Fruit fly (Drosophila melanogaster) whole organism, prepupa: Measurements from ENCODE around the gene CG5250.

ENCODE experiments used
- Blimp-1 ChIP-seq: fragments of 200-800 bp; sonication (Bioruptor generic); optimal IDR thresholded peaks from 3 replicates; lab custom pipeline; 2017; ENCODE audit warnings: missing biosample characterization, missing genetic modification characterization, mild to moderate bottlenecking, moderate library complexity, missing genetic modification reagents
- CG10631 ChIP-seq: fragments of 200-800 bp; sonication (Bioruptor generic); optimal IDR thresholded peaks from 2 replicates; lab custom pipeline; 2016; ENCODE audit warnings: missing biosample characterization, missing genetic modification characterization
- CG10669 ChIP-seq: fragments of 200-800 bp; sonication (Bioruptor generic); optimal IDR thresholded peaks from 3 replicates; lab custom pipeline; 2018; ENCODE audit warnings: missing biosample characterization, mild to moderate bottlenecking, missing genetic modification characterization, moderate library complexity
- CG11762 ChIP-seq: fragments of 200-800 bp; sonication (Bioruptor generic); optimal IDR thresholded peaks from 3 replicates; lab custom pipeline; 2016; ENCODE audit warnings: missing biosample characterization, missing genetic modification characterization; ENCODE audit not compliant: insufficient read depth
- CG11902 ChIP-seq: fragments of 200-800 bp; sonication (Bioruptor generic); optimal IDR thresholded peaks from 3 replicates; lab custom pipeline; 2016; ENCODE audit warnings: missing biosample characterization, missing genetic modification characterization
- CG15336 ChIP-seq: fragments of 200-800 bp; sonication (Bioruptor generic); IDR thresholded peaks from 2 replicates; pipeline ENCODE4 v1.3.6; 2022; ENCODE audit warnings: missing biosample characterization, missing genetic modification characterization
- CG1621 ChIP-seq: fragments of 200-800 bp; sonication (Bioruptor generic); optimal IDR thresholded peaks from 3 replicates; lab custom pipeline; 2018; ENCODE audit warnings: missing biosample characterization, mild to moderate bottlenecking, missing genetic modification characterization
- CG16779 ChIP-seq: fragments of 200-800 bp; sonication (Bioruptor generic); optimal IDR thresholded peaks from 3 replicates; lab custom pipeline; 2017; ENCODE audit warnings: missing biosample characterization, mild to moderate bottlenecking, missing genetic modification characterization
- CG3032 ChIP-seq: fragments of 200-800 bp; optimal IDR thresholded peaks from 2 replicates; lab custom pipeline; 2019; ENCODE audit warnings: missing biosample characterization, mild to moderate bottlenecking, missing genetic modification characterization, moderate library complexity
- CG31627 ChIP-seq: fragments of 200-800 bp; sonication (Bioruptor generic); optimal IDR thresholded peaks from 3 replicates; lab custom pipeline; 2016; ENCODE audit warnings: missing biosample characterization, missing genetic modification characterization
- CG32006 ChIP-seq: fragments of 200-800 bp; sonication (Bioruptor generic); optimal IDR thresholded peaks from 3 replicates; lab custom pipeline; 2017; ENCODE audit warnings: missing biosample characterization, mild to moderate bottlenecking, missing genetic modification characterization
- CG34406 ChIP-seq: fragments of 200-800 bp; sonication (Bioruptor generic); optimal IDR thresholded peaks from 3 replicates; lab custom pipeline; 2016; ENCODE audit warnings: missing biosample characterization, missing genetic modification characterization
- CG3919 ChIP-seq: fragments of 200-800 bp; sonication (Bioruptor generic); optimal IDR thresholded peaks from 3 replicates; lab custom pipeline; 2016; ENCODE audit warnings: missing biosample characterization, missing genetic modification characterization
- CG4318 ChIP-seq: fragments of 200-800 bp; sonication (Bioruptor generic); optimal IDR thresholded peaks from 3 replicates; lab custom pipeline; 2017; ENCODE audit warnings: missing biosample characterization, mild to moderate bottlenecking, missing genetic modification characterization
- CG6163 ChIP-seq: fragments of 200-800 bp; sonication (Bioruptor generic); IDR thresholded peaks from 3 replicates; pipeline ENCODE4 v1.3.6; 2022; ENCODE audit warnings: missing biosample characterization, missing genetic modification characterization
- CG6792 ChIP-seq: fragments of 200-800 bp; sonication (Bioruptor generic); optimal IDR thresholded peaks from 3 replicates; lab custom pipeline; 2016; ENCODE audit warnings: missing biosample characterization, missing genetic modification characterization
- CG7368 ChIP-seq: fragments of 200-800 bp; sonication (Bioruptor generic); optimal IDR thresholded peaks from 3 replicates; lab custom pipeline; 2016; ENCODE audit warnings: missing biosample characterization, missing genetic modification characterization
- CG8119 ChIP-seq: fragments of 200-800 bp; sonication (Bioruptor generic); IDR thresholded peaks from 3 replicates; pipeline ENCODE4 v1.3.6; 2022; ENCODE audit warnings: missing biosample characterization, missing genetic modification characterization
- CG8632 ChIP-seq: fragments of 200-800 bp; sonication (Bioruptor generic); optimal IDR thresholded peaks from 3 replicates; lab custom pipeline; 2016; ENCODE audit warnings: missing biosample characterization, missing genetic modification characterization
- CG9139 ChIP-seq: fragments of 200-800 bp; sonication (Bioruptor generic); optimal IDR thresholded peaks from 3 replicates; lab custom pipeline; 2017; ENCODE audit warnings: missing biosample characterization, mild to moderate bottlenecking, missing genetic modification characterization
- Eip75B ChIP-seq: fragments of 200-800 bp; sonication (Bioruptor generic); optimal IDR thresholded peaks from 3 replicates; lab custom pipeline; 2016; ENCODE audit warnings: missing biosample characterization, missing genetic modification characterization
- Eip78C ChIP-seq: fragments of 200-800 bp; sonication (Bioruptor generic); peaks from one replicate; lab custom pipeline; 2016; ENCODE audit warnings: missing biosample characterization, missing genetic modification characterization
- Eip93F ChIP-seq: fragments of 200-800 bp; sonication (Bioruptor generic); optimal IDR thresholded peaks from 2 replicates; lab custom pipeline; 2016; ENCODE audit warnings: missing biosample characterization, mild to moderate bottlenecking, missing genetic modification characterization
- Ets96B ChIP-seq: fragments of 200-800 bp; optimal IDR thresholded peaks from 2 replicates; lab custom pipeline; 2019; ENCODE audit warnings: missing biosample characterization, mild to moderate bottlenecking, missing genetic modification characterization, moderate library complexity
- Gug ChIP-seq: fragments of 200-800 bp; sonication (Bioruptor generic); IDR thresholded peaks from 2 replicates; pipeline ENCODE4 v1.3.6; 2022; ENCODE audit warnings: missing biosample characterization, missing genetic modification characterization
- Hr38 ChIP-seq: sonication (Bioruptor generic); optimal IDR thresholded peaks from 2 replicates; lab custom pipeline; 2016; ENCODE audit warnings: missing biosample characterization, missing genetic modification characterization
- Hr39 ChIP-seq: fragments of 200-800 bp; sonication (Bioruptor generic); optimal IDR thresholded peaks from 2 replicates; lab custom pipeline; 2016; ENCODE audit warnings: missing biosample characterization, missing genetic modification characterization
- Hr4 ChIP-seq: fragments of 200-800 bp; sonication (Bioruptor generic); optimal IDR thresholded peaks from 3 replicates; lab custom pipeline; 2016; ENCODE audit warnings: missing biosample characterization, missing genetic modification characterization
- Lpt ChIP-seq: fragments of 200-800 bp; sonication (Bioruptor generic); optimal IDR thresholded peaks from 3 replicates; lab custom pipeline; 2016; ENCODE audit warnings: missing biosample characterization, missing genetic modification characterization
- OdsH ChIP-seq: fragments of 200-800 bp; sonication (Bioruptor generic); optimal IDR thresholded peaks from 3 replicates; lab custom pipeline; 2016; ENCODE audit warnings: missing biosample characterization, missing genetic modification characterization
- Sox102F ChIP-seq: fragments of 200-800 bp; sonication (Bioruptor generic); optimal IDR thresholded peaks from 2 replicates; lab custom pipeline; 2016; ENCODE audit warnings: missing biosample characterization, mild to moderate bottlenecking, missing genetic modification characterization
- Sox14 ChIP-seq: fragments of 200-800 bp; sonication (Bioruptor generic); optimal IDR thresholded peaks from 3 replicates; lab custom pipeline; 2016; ENCODE audit warnings: missing biosample characterization, missing genetic modification characterization
- Sox15 ChIP-seq: fragments of 200-800 bp; sonication (Bioruptor generic); optimal IDR thresholded peaks from 3 replicates; lab custom pipeline; 2016; ENCODE audit warnings: missing biosample characterization, missing genetic modification characterization
- achi ChIP-seq: fragments of 200-800 bp; sonication (Bioruptor generic); optimal IDR thresholded peaks from 3 replicates; lab custom pipeline; 2016; ENCODE audit warnings: missing biosample characterization, missing genetic modification characterization
- cyc ChIP-seq: fragments of 200-800 bp; sonication (Bioruptor generic); optimal IDR thresholded peaks from 3 replicates; lab custom pipeline; 2016; ENCODE audit warnings: missing biosample characterization, missing genetic modification characterization
- dac ChIP-seq: fragments of 200-800 bp; sonication (Bioruptor generic); optimal IDR thresholded peaks from 2 replicates; lab custom pipeline; 2017; ENCODE audit warnings: missing biosample characterization, mild to moderate bottlenecking, missing genetic modification characterization
- dsx ChIP-seq: fragments of 200-800 bp; optimal IDR thresholded peaks from 3 replicates; lab custom pipeline; 2019; ENCODE audit warnings: missing biosample characterization, mild to moderate bottlenecking, missing genetic modification characterization, moderate library complexity; ENCODE audit not compliant: poor library complexity, severe bottlenecking
- eg ChIP-seq: fragments of 200-800 bp; sonication (Bioruptor generic); IDR thresholded peaks from 3 replicates; pipeline ENCODE4 v1.3.6; 2022; ENCODE audit warnings: missing biosample characterization, missing genetic modification characterization
- esn ChIP-seq: fragments of 200-800 bp; sonication (Bioruptor generic); optimal IDR thresholded peaks from 2 replicates; lab custom pipeline; 2016; ENCODE audit warnings: missing biosample characterization, mild to moderate bottlenecking, missing genetic modification characterization, moderate library complexity
- fd59A ChIP-seq: fragments of 200-800 bp; sonication (Bioruptor generic); optimal IDR thresholded peaks from 2 replicates; lab custom pipeline; 2017; ENCODE audit warnings: missing biosample characterization, mild to moderate bottlenecking, missing genetic modification characterization, missing genetic modification reagents
- fd85E ChIP-seq: fragments of 200-800 bp; sonication (Bioruptor generic); optimal IDR thresholded peaks from 3 replicates; lab custom pipeline; 2016; ENCODE audit warnings: missing biosample characterization, missing genetic modification characterization
- fkh ChIP-seq: fragments of 200-800 bp; sonication (Bioruptor generic); optimal IDR thresholded peaks from 3 replicates; lab custom pipeline; 2017; ENCODE audit warnings: missing biosample characterization, mild to moderate bottlenecking, missing genetic modification characterization, moderate library complexity
- net ChIP-seq: fragments of 200-800 bp; sonication (Bioruptor generic); optimal IDR thresholded peaks from 3 replicates; lab custom pipeline; 2016; ENCODE audit warnings: missing biosample characterization, missing genetic modification characterization
- pdm3 ChIP-seq: fragments of 200-800 bp; sonication (Bioruptor generic); optimal IDR thresholded peaks from 3 replicates; lab custom pipeline; 2016; ENCODE audit warnings: missing biosample characterization, missing genetic modification characterization
- salr ChIP-seq, 2 experiments: fragments of 200-800 bp; sonication (Bioruptor generic); optimal IDR thresholded peaks; 3 replicates each; lab custom pipeline; 2016 to 2018; ENCODE audit warnings: missing biosample characterization in 2 of 2, missing genetic modification characterization in 2 of 2, mild to moderate bottlenecking in 1 of 2
- ss ChIP-seq, 2 experiments: fragments of 200-800 bp; sonication (Bioruptor generic); optimal IDR thresholded peaks; 2 replicates in 1 of 2; 3 replicates in 1 of 2; lab custom pipeline; 2017 to 2018; ENCODE audit warnings: mild to moderate bottlenecking in 2 of 2, missing biosample characterization in 2 of 2, missing genetic modification characterization in 2 of 2, moderate library complexity in 1 of 2
- svp ChIP-seq: fragments of 200-800 bp; sonication (Bioruptor generic); peaks from one replicate; lab custom pipeline; 2016; ENCODE audit warnings: missing biosample characterization, missing genetic modification characterization

The CG5250 gene

DNA sequence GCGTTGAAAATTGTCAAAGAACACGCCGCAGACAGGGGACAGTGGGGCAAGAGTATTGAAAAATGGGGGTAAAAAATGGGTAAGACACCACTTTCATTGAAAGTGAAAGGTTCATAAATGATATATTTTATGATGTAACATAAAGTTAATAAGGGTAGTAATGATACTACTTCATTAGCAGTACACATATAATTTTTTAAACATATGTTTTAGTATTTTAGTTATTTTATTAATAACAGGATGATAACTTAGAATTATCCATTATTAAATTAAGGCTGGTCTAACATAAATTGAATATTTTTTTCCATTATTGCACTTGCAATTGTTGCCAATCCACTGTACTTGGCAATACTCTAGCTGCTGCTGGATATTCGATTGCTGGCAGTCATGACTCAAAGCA, 45.0 kb upstream of the CG5250 start (continued):
- TF ChIP-seq fd85E (no peak), Hr39 (no peak), CG3032 (tag; lab: Kevin White, UChicago) (peak; percentile 62), CG9139 (GFP tag; lab: Kevin White, UChicago) (peak; percentile 49), fkh (GFP tag; lab: Kevin White, UChicago) (no peak), Ets96B (peak; percentile 63), Eip75B (GFP tag; lab: Kevin White, UChicago) (no peak), pdm3 (GFP tag; lab: Kevin White, UChicago) (peak; percentile 37), CG7368 (GFP tag; lab: Kevin White, UChicago) (peak; percentile 13), Gug (peak; percentile 54; the same call in 1 of the 2 replicates), CG10631 (peak; percentile 75), CG3919 (peak; percentile 57), esn (peak; percentile 32), dac (GFP tag; lab: Kevin White, UChicago) (peak; percentile 54), CG10669 (peak; percentile 50)

DNA sequence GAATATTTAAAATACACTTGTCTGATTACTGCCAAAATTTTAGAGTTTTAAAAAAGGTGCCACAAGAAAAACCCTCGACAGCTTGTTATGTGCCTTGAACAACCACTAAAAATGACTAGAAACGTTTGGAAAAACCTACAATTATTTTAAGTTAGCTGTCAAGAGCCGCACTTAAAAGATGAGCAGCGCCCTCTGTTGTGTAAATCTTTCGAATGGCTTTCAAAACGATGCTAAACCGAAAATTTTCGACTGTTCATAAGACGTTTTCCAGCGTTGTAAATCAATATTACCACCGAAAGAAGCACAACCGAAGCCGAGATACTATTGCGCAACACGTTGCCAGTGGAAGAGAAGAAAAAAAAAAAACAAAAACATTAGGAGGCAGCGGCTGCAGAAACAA, 42.0 kb upstream of the CG5250 start:
- TF ChIP-seq achi (GFP tag; lab: Kevin White, UChicago), result no peak
- no peak for TF ChIP-seq CG1621
- no peak for TF ChIP-seq CG8119 (GFP tag; lab: Robert Waterston, UW)
- no peak for TF ChIP-seq CG10631

DNA sequence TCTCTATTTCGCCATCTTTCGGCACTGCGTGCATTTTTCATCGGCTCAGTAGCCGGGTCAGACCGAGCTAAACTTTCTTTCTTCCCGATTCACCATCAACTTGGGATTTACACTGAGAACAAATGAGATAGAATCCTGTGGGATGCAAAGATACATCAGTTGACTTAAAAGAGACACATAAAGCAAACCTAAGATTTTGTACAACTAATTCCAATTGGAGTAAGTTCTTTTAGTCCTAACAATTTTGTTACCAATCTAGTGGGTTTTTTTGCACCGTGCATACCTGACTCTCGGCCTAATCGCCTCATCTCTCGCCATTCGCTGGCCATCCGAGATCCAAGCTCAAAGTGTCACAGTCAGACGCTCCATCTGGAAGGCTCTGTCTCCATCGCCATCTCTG, 35.7 kb upstream of the CG5250 start:
- TF ChIP-seq Blimp-1 (GFP tag; lab: Kevin White, UChicago) (no peak), eg (GFP tag; lab: Robert Waterston, UW) (peak; percentile 75), CG9139 (GFP tag; lab: Kevin White, UChicago) (no peak), Hr39 (no peak), CG32006 (GFP tag; lab: Kevin White, UChicago) (peak; percentile 70), ss (GFP tag; optimal IDR thresholded peaks at IDR 0.05; lab: Kevin White, UChicago) (no peak), salr (GFP tag; optimal IDR thresholded peaks at IDR 0.05; lab: Kevin White, UChicago) (no peak), CG31627 (GFP tag; lab: Kevin White, UChicago) (no peak), svp (no peak), dsx (no peak), CG6792 (peak; percentile 24), Sox15 (GFP tag; lab: Kevin White, UChicago) (no peak), Hr4 (GFP tag; lab: Kevin White, UChicago) (peak; percentile 39), Sox14 (GFP tag; lab: Kevin White, UChicago) (no peak), fkh (GFP tag; lab: Kevin White, UChicago) (no peak), CG11902 (no peak), cyc (GFP tag; lab: Kevin White, UChicago) (no peak), Eip78C (GFP tag; lab: Kevin White, UChicago) (peak; percentile 66), dac (GFP tag; lab: Kevin White, UChicago) (peak; percentile 30), fd59A (GFP tag; lab: Kevin White, UChicago) (no peak), CG34406 (GFP tag; lab: Kevin White, UChicago) (no peak), CG16779 (tag; lab: Kevin White, UChicago) (no peak), CG8632 (GFP tag; lab: Kevin White, UChicago) (no peak), CG3919 (peak; percentile 31), CG6163 (peak; percentile 60; the same call in 2 of the 3 replicates), CG8119 (GFP tag; lab: Robert Waterston, UW) (peak; percentile 64; the same call in 2 of the 3 replicates), CG10631 (peak; percentile 16), CG1621 (no peak), Sox102F (GFP tag; lab: Kevin White, UChicago) (no peak), Ets96B (no peak), fd85E (no peak), esn (no peak), OdsH (GFP tag; lab: Kevin White, UChicago) (peak; percentile 19), net (GFP tag; lab: Kevin White, UChicago) (no peak), Hr38 (GFP tag; lab: Kevin White, UChicago) (no peak), CG15336 (GFP tag; lab: Robert Waterston, UW) (peak; percentile 60), Eip93F (no peak), CG10669 (no peak), CG4318 (GFP tag; lab: Kevin White, UChicago) (peak; percentile 45), CG11762 (no peak), Gug (peak; percentile 58), Lpt (GFP tag; lab: Kevin White, UChicago) (no peak), achi (GFP tag; lab: Kevin White, UChicago) (peak; percentile 20)
